Fruit fly (Drosophila melanogaster): ENCODE measurements around the gene CG15784.
A peak's percentile ranks its signal among the peaks of the same experiment; 100 is the strongest.

The CG15784 gene

DNA sequence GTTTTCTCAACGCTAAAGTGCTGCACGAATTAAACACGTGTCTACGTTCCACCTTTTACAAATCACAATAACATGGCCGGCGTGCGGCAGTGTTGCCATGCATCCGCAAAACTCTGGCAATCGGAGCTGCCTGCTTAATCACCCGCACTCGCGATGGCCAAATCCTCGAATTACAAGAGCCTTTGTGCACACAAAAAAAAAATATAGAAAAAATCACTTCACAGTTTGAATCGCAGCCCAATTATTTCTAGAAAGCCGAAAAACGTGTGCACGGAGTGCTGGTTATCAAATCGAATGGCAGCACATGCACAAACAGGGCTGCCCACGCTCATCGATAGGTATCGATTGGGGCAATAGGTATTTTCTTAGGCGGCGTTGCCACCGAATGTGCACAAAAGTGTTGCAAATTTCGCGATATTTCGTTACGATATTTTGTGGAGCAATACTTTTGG lies 8.8 kb upstream of the CG15784 start, which contains the start of gene spoon:
Gene spoon (minus strand): TSS at position 300 of the 452 bp plus-strand sequence.
- TF ChIP-seq sv (GFP tag; optimal IDR thresholded peaks at IDR 0.05): peak; percentile 3
- peak in 1 of 2 experiments; percentile 12 for TF ChIP-seq foxo (GFP tag; optimal IDR thresholded peaks at IDR 0.05)
- no peak for TF ChIP-seq Dif (GFP tag; optimal IDR thresholded peaks at IDR 0.05; ENCODE audit: partially characterized antibody)
- no peak for TF ChIP-seq Sp1 (GFP tag; optimal IDR thresholded peaks at IDR 0.05)
- TF ChIP-seq br (GFP tag; optimal IDR thresholded peaks at IDR 0.05): peak; percentile 15
- TF ChIP-seq woc (GFP tag; optimal IDR thresholded peaks at IDR 0.05): no peak
- TF ChIP-seq jim (GFP tag; optimal IDR thresholded peaks at IDR 0.05): peak; percentile 27
- peak; percentile 17 for TF ChIP-seq rgr (GFP tag; optimal IDR thresholded peaks at IDR 0.05)
- no peak for TF ChIP-seq tai (GFP tag; optimal IDR thresholded peaks at IDR 0.05)
- TF ChIP-seq dmrt93B (GFP tag; optimal IDR thresholded peaks at IDR 0.05): peak; percentile 27
- TF ChIP-seq Hnf4 (GFP tag; optimal IDR thresholded peaks at IDR 0.05): peak; percentile 46
- TF ChIP-seq sage (GFP tag; optimal IDR thresholded peaks at IDR 0.05): no peak
- peak; percentile 21 for TF ChIP-seq fru (GFP tag; optimal IDR thresholded peaks at IDR 0.05)
- TF ChIP-seq h (GFP tag; optimal IDR thresholded peaks at IDR 0.05): peak; percentile 37
- TF ChIP-seq Abd-B (GFP tag; optimal IDR thresholded peaks at IDR 0.05): no peak

dm6 chrX:5421407-5422250 lies 7.7 kb upstream of the CG15784 start, which contains the start of gene Usp16-45:
TSS of gene Usp16-45 (plus strand) at chrX:5421533.
- peak; percentile 22 for TF ChIP-seq psq (GFP tag; optimal IDR thresholded peaks at IDR 0.05)
- no peak for TF ChIP-seq Mio (GFP tag; optimal IDR thresholded peaks at IDR 0.05)
- no peak for TF ChIP-seq Rel (GFP tag; optimal IDR thresholded peaks at IDR 0.05)
- peak; percentile 75 for TF ChIP-seq Rel (tag; optimal IDR thresholded peaks at IDR 0.05)

dm6 chrX:5422251-5422551 lies 7.2 kb upstream of the CG15784 start:
- TF ChIP-seq brk (GFP tag; optimal IDR thresholded peaks at IDR 0.05) (no peak), br (GFP tag; optimal IDR thresholded peaks at IDR 0.05) (no peak), h (GFP tag; optimal IDR thresholded peaks at IDR 0.05) (no peak), ey (GFP tag; optimal IDR thresholded peaks at IDR 0.05) (no peak), jim (GFP tag; optimal IDR thresholded peaks at IDR 0.05) (no peak), usp (GFP tag; optimal IDR thresholded peaks at IDR 0.05) (no peak), dsf (GFP tag; optimal IDR thresholded peaks at IDR 0.05; ENCODE audit: borderline replicate concordance) (no peak), Hnf4 (GFP tag; optimal IDR thresholded peaks at IDR 0.05) (no peak), dmrt93B (GFP tag; optimal IDR thresholded peaks at IDR 0.05) (no peak), tai (GFP tag; optimal IDR thresholded peaks at IDR 0.05) (no peak), Rel (GFP tag; optimal IDR thresholded peaks at IDR 0.05) (no peak), Rel (tag; optimal IDR thresholded peaks at IDR 0.05) (no peak), Dif (GFP tag; optimal IDR thresholded peaks at IDR 0.05; ENCODE audit: partially characterized antibody) (no peak), Dfd (GFP tag; optimal IDR thresholded peaks at IDR 0.05) (no peak), Mio (GFP tag; optimal IDR thresholded peaks at IDR 0.05) (no peak), OdsH (GFP tag; optimal IDR thresholded peaks at IDR 0.05) (no peak), psq (GFP tag; optimal IDR thresholded peaks at IDR 0.05) (no peak)

DNA sequence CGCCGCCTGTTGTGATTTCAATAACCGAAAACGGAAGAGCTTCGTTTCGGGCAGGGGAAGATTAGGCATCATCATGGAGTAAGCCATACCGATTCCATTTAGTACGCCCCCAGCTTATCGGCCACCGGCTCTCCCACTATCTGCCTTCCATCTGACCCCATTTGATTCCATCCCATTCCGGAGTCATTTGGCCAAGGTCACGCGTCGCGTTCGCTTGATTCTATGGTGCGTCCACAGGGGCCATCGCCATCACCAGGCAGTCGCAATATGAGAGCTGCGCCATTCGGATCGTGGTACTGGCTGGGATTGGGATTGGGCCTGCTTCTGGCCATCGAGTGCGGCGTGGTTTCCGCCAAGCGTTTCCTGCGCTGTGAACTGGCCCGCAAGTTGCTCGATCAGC lies 2.1 kb upstream of the CG15784 start, which contains the start of gene CG16756:
Gene CG16756 (plus strand): TSS at position 257 of the 400 bp plus-strand sequence.
- no peak for TF ChIP-seq Rel (GFP tag; optimal IDR thresholded peaks at IDR 0.05)
- no peak for TF ChIP-seq Rel (tag; optimal IDR thresholded peaks at IDR 0.05)
- TF ChIP-seq fru (GFP tag; optimal IDR thresholded peaks at IDR 0.05): no peak
- TF ChIP-seq HLH106 (tag; optimal IDR thresholded peaks at IDR 0.05): no peak
- no peak for TF ChIP-seq Abd-B (GFP tag; optimal IDR thresholded peaks at IDR 0.05)
- no peak for TF ChIP-seq CG9705 (GFP tag; optimal IDR thresholded peaks at IDR 0.05)
- no peak for TF ChIP-seq brk (GFP tag; optimal IDR thresholded peaks at IDR 0.05)

DNA sequence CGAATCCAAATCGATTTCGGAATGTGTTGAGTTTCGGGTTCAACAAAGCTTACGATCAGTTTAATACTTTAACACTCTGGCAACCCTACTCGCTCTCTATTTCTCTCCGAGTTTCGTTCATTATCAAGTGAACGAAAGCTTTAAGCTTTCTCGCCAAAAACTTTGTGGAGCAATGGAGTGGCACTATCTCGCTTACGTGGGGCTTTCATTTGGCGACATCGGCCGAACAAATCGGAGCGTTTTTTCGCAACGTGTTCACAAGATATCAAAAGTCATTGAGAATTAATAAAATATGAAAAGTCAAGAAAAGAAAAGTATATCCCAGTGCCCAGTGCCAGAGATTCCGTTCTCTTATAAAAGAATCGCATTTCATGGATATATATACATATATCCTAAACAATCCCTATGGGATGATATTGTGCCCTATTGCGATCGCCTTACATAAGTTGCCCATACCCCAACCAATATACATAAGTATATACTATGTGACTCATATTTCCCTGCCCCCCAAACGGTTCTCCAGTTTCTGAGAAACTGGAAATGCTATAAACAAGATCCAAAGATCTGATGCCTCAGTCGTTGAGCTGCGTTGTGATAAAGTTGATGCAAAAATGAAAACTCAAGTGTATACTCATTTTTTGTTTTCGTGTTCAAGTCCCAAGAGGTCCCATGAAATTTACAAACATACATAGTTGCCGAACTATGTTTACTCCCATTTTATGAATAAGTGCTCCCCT lies 862 bp upstream of the CG15784 start:
- TF ChIP-seq Jra (GFP tag; optimal IDR thresholded peaks at IDR 0.05): no peak
- peak in 1 of 2 experiments; percentile 37 for TF ChIP-seq dl (GFP tag; optimal IDR thresholded peaks at IDR 0.05; ENCODE audit: insufficient read depth in 1 of 2, partially characterized antibody in 2 of 2)
- TF ChIP-seq fru (GFP tag; optimal IDR thresholded peaks at IDR 0.05): peak; percentile 17
- TF ChIP-seq h (GFP tag; optimal IDR thresholded peaks at IDR 0.05): peak; percentile 8
- peak; percentile 15 for TF ChIP-seq sage (GFP tag; optimal IDR thresholded peaks at IDR 0.05)
- TF ChIP-seq rgr (GFP tag; optimal IDR thresholded peaks at IDR 0.05): peak; percentile 18
- peak; percentile 22 for TF ChIP-seq Sp1 (GFP tag; optimal IDR thresholded peaks at IDR 0.05)
- no peak for TF ChIP-seq Rel (GFP tag; optimal IDR thresholded peaks at IDR 0.05)
- TF ChIP-seq Rel (tag; optimal IDR thresholded peaks at IDR 0.05): peak; percentile 57
- no peak for TF ChIP-seq psq (GFP tag; optimal IDR thresholded peaks at IDR 0.05)

Data from whole organism, wandering third instar larva.